Fruit fly (Drosophila melanogaster) whole organism, embryonic: ENCODE results near the gene pdm2.

Source experiments
- Antp ChIP-seq: fragments of 200-800 bp; sonication (Bioruptor generic); optimal IDR thresholded peaks from 3 replicates; lab custom pipeline; 2016; ENCODE audit warnings: missing biosample characterization, missing genetic modification characterization
- BtbVII ChIP-seq: fragments of 200-800 bp; sonication (Bioruptor generic); optimal IDR thresholded peaks from 3 replicates; lab custom pipeline; 2017; ENCODE audit warnings: missing biosample characterization, mild to moderate bottlenecking, missing genetic modification characterization
- CG10267 ChIP-seq: fragments of 200-800 bp; sonication (Bioruptor generic); optimal IDR thresholded peaks from 2 replicates; lab custom pipeline; 2018; ENCODE audit warnings: missing biosample characterization, mild to moderate bottlenecking, missing genetic modification characterization, moderate library complexity
- CG10431 ChIP-seq: fragments of 200-800 bp; sonication (Bioruptor generic); optimal IDR thresholded peaks from 3 replicates; lab custom pipeline; 2018; ENCODE audit warnings: missing biosample characterization, mild to moderate bottlenecking, missing genetic modification characterization
- CG10565 ChIP-seq: fragments of 200-800 bp; sonication (Bioruptor generic); optimal IDR thresholded peaks from 3 replicates; lab custom pipeline; 2016; ENCODE audit warnings: missing biosample characterization, mild to moderate bottlenecking, missing genetic modification characterization
- CG11398 ChIP-seq: fragments of 200-800 bp; sonication (Bioruptor generic); optimal IDR thresholded peaks from 2 replicates; lab custom pipeline; 2016; ENCODE audit warnings: missing biosample characterization, missing genetic modification characterization
- CG11723 ChIP-seq: fragments of 200-800 bp; sonication (Bioruptor generic); optimal IDR thresholded peaks from 2 replicates; lab custom pipeline; 2017; ENCODE audit warnings: missing biosample characterization, mild to moderate bottlenecking, missing genetic modification characterization
- CG12299 ChIP-seq: fragments of 200-800 bp; sonication (Bioruptor generic); optimal IDR thresholded peaks from 2 replicates; lab custom pipeline; 2018; ENCODE audit warnings: missing biosample characterization, mild to moderate bottlenecking, missing genetic modification characterization
- CG13296 ChIP-seq: fragments of 200-800 bp; sonication (Bioruptor generic); optimal IDR thresholded peaks from 3 replicates; lab custom pipeline; 2018; ENCODE audit warnings: missing biosample characterization, mild to moderate bottlenecking, missing genetic modification characterization
- CG14860 ChIP-seq: fragments of 200-800 bp; sonication (Bioruptor generic); IDR thresholded peaks from 3 replicates; pipeline ENCODE4 v1.3.6; 2022; ENCODE audit warnings: missing biosample characterization, missing genetic modification characterization; ENCODE audit not compliant: partially characterized antibody
- CG16813 ChIP-seq: fragments of 200-800 bp; sonication (Bioruptor generic); IDR thresholded peaks from 3 replicates; pipeline ENCODE4 v1.3.6; 2022; ENCODE audit warnings: missing biosample characterization, missing genetic modification characterization; ENCODE audit not compliant: partially characterized antibody
- CG17328 ChIP-seq: fragments of 200-800 bp; sonication (Bioruptor generic); IDR thresholded peaks from 2 replicates; pipeline ENCODE4 v1.3.6; 2022; ENCODE audit warnings: missing biosample characterization, missing genetic modification characterization
- CG17568 ChIP-seq: fragments of 200-800 bp; sonication (Bioruptor generic); optimal IDR thresholded peaks from 2 replicates; lab custom pipeline; 2018; ENCODE audit warnings: missing biosample characterization, mild to moderate bottlenecking, missing genetic modification characterization, moderate library complexity
- CG3163 ChIP-seq: fragments of 200-800 bp; sonication (Bioruptor generic); optimal IDR thresholded peaks from 3 replicates; lab custom pipeline; 2016; ENCODE audit warnings: missing biosample characterization, missing genetic modification characterization
- CG6654 ChIP-seq: fragments of 200-800 bp; sonication (Bioruptor generic); optimal IDR thresholded peaks from 2 replicates; lab custom pipeline; 2017; ENCODE audit warnings: missing biosample characterization, mild to moderate bottlenecking, missing genetic modification characterization
- CG6689 ChIP-seq: fragments of 200-800 bp; sonication (Bioruptor generic); IDR thresholded peaks from 2 replicates; pipeline ENCODE4 v1.3.6; 2022; ENCODE audit warnings: missing biosample characterization, missing genetic modification characterization
- CG8359 ChIP-seq: fragments of 200-800 bp; sonication (Bioruptor generic); optimal IDR thresholded peaks from 2 replicates; lab custom pipeline; 2017; ENCODE audit warnings: missing biosample characterization, mild to moderate bottlenecking, missing genetic modification characterization, borderline replicate concordance
- CG8478 ChIP-seq: fragments of >200 bp; optimal IDR thresholded peaks from 2 replicates; lab custom pipeline; 2018
- CG8765 ChIP-seq: fragments of 200-800 bp; sonication (Bioruptor generic); IDR thresholded peaks from 2 replicates; pipeline ENCODE4 v1.3.6; 2022; ENCODE audit warnings: missing biosample characterization, missing genetic modification characterization
- Camta ChIP-seq: fragments of 200-800 bp; sonication (Bioruptor generic); optimal IDR thresholded peaks from 2 replicates; lab custom pipeline; 2016; ENCODE audit warnings: missing biosample characterization, missing genetic modification characterization
- CkIIα-i1 ChIP-seq: fragments of 200-800 bp; sonication (Bioruptor generic); IDR thresholded peaks from 2 replicates; pipeline ENCODE4 v1.3.6; 2022; ENCODE audit warnings: missing biosample characterization, missing genetic modification characterization
- Dip2 ChIP-seq: fragments of 200-800 bp; sonication (Bioruptor generic); IDR thresholded peaks from 2 replicates; pipeline ENCODE4 v1.3.6; 2022; ENCODE audit warnings: missing biosample characterization, missing genetic modification characterization
- Doc2 ChIP-seq: fragments of 200-800 bp; sonication (Bioruptor generic); IDR thresholded peaks from 2 replicates; pipeline ENCODE4 v1.3.6; 2022; ENCODE audit warnings: missing biosample characterization, missing genetic modification characterization
- Doc3 ChIP-seq: fragments of 200-800 bp; sonication (Bioruptor generic); IDR thresholded peaks from 3 replicates; pipeline ENCODE4 v1.3.6; 2022; ENCODE audit warnings: missing biosample characterization, missing genetic modification characterization; ENCODE audit not compliant: partially characterized antibody
- Ets65A ChIP-seq: fragments of 200-800 bp; sonication (Bioruptor generic); peaks from one replicate; lab custom pipeline; 2016; ENCODE audit warnings: missing biosample characterization, missing genetic modification characterization
- H2.0 ChIP-seq: fragments of 200-800 bp; sonication (Bioruptor generic); IDR thresholded peaks from 2 replicates; pipeline ENCODE4 v1.3.6; 2022; ENCODE audit warnings: missing biosample characterization, missing genetic modification characterization
- Lim3 ChIP-seq: fragments of 200-800 bp; sonication (Bioruptor generic); IDR thresholded peaks from 2 replicates; pipeline ENCODE4 v1.3.6; 2022; ENCODE audit warnings: missing biosample characterization, missing genetic modification characterization
- MTF-1 ChIP-seq: fragments of 200-800 bp; sonication (Bioruptor generic); optimal IDR thresholded peaks from 2 replicates; lab custom pipeline; 2018; ENCODE audit warnings: missing biosample characterization, mild to moderate bottlenecking, missing genetic modification characterization, borderline replicate concordance
- Nf-YA ChIP-seq: fragments of 200-800 bp; sonication (Bioruptor generic); IDR thresholded peaks from 2 replicates; pipeline ENCODE4 v1.3.6; 2022; ENCODE audit warnings: missing biosample characterization, missing genetic modification characterization
- PHDP ChIP-seq: fragments of 200-800 bp; sonication (Bioruptor generic); optimal IDR thresholded peaks from 3 replicates; lab custom pipeline; 2018; ENCODE audit warnings: missing biosample characterization, mild to moderate bottlenecking, missing genetic modification characterization, moderate library complexity
- Ptx1 ChIP-seq: fragments of 200-800 bp; sonication (Bioruptor generic); IDR thresholded peaks from 2 replicates; pipeline ENCODE4 v1.3.6; 2022; ENCODE audit warnings: missing biosample characterization, missing genetic modification characterization
- Rx ChIP-seq: fragments of 200-800 bp; sonication (Bioruptor generic); IDR thresholded peaks from 2 replicates; pipeline ENCODE4 v1.3.6; 2022; ENCODE audit warnings: missing biosample characterization, missing genetic modification characterization
- Sry-δ ChIP-seq: fragments of 200-800 bp; sonication (Bioruptor generic); optimal IDR thresholded peaks from 2 replicates; lab custom pipeline; 2016; ENCODE audit warnings: missing biosample characterization, missing genetic modification characterization
- ash1 ChIP-seq: fragments of 200-800 bp; sonication (Bioruptor generic); optimal IDR thresholded peaks from 2 replicates; lab custom pipeline; 2018; ENCODE audit warnings: missing biosample characterization, mild to moderate bottlenecking, missing genetic modification characterization
- br ChIP-seq: fragments of >200 bp; optimal IDR thresholded peaks from 2 replicates; lab custom pipeline; 2017
- cas ChIP-seq: fragments of 200-800 bp; sonication (Bioruptor generic); IDR thresholded peaks from 2 replicates; pipeline ENCODE4 v1.3.6; 2022; ENCODE audit warnings: missing biosample characterization, missing genetic modification characterization
- crol ChIP-seq: fragments of 200-800 bp; sonication (Bioruptor generic); IDR thresholded peaks from 2 replicates; pipeline ENCODE4 v1.3.6; 2022; ENCODE audit warnings: missing biosample characterization, missing genetic modification characterization
- dan ChIP-seq: fragments of 200-800 bp; sonication (Bioruptor generic); IDR thresholded peaks from 2 replicates; pipeline ENCODE4 v1.3.6; 2022; ENCODE audit warnings: missing biosample characterization, missing genetic modification characterization
- inv ChIP-seq: fragments of 200-800 bp; sonication (Bioruptor generic); IDR thresholded peaks from 2 replicates; pipeline ENCODE4 v1.3.6; 2022; ENCODE audit warnings: missing biosample characterization, missing genetic modification characterization; ENCODE audit not compliant: partially characterized antibody
- mld ChIP-seq: fragments of 200-800 bp; sonication (Bioruptor generic); IDR thresholded peaks from 3 replicates; pipeline ENCODE4 v1.3.6; 2022; ENCODE audit warnings: missing biosample characterization, missing genetic modification characterization; ENCODE audit not compliant: partially characterized antibody
- onecut ChIP-seq: fragments of 200-800 bp; sonication (Bioruptor generic); IDR thresholded peaks from 2 replicates; pipeline ENCODE4 v1.3.6; 2022; ENCODE audit warnings: missing biosample characterization, missing genetic modification characterization
- pb ChIP-seq: fragments of 200-800 bp; sonication (Bioruptor generic); optimal IDR thresholded peaks from 3 replicates; lab custom pipeline; 2016; ENCODE audit warnings: missing biosample characterization, missing genetic modification characterization
- sens ChIP-seq: fragments of 200-800 bp; sonication (Bioruptor generic); peaks from one replicate; lab custom pipeline; 2016; ENCODE audit warnings: missing biosample characterization, missing genetic modification characterization
- stwl ChIP-seq: fragments of 200-800 bp; sonication (Bioruptor generic); optimal IDR thresholded peaks from 3 replicates; lab custom pipeline; 2018; ENCODE audit warnings: missing biosample characterization, mild to moderate bottlenecking, missing genetic modification characterization, moderate library complexity
- tap ChIP-seq: fragments of 200-800 bp; optimal IDR thresholded peaks from 3 replicates; lab custom pipeline; 2019; ENCODE audit warnings: missing biosample characterization, mild to moderate bottlenecking, missing genetic modification characterization, moderate library complexity
- tup ChIP-seq: fragments of 200-800 bp; sonication (Bioruptor generic); optimal IDR thresholded peaks from 2 replicates; lab custom pipeline; 2016; ENCODE audit warnings: missing biosample characterization, mild to moderate bottlenecking, missing genetic modification characterization, moderate library complexity
- wdn ChIP-seq: fragments of 200-800 bp; sonication (Bioruptor generic); IDR thresholded peaks from 2 replicates; pipeline ENCODE4 v1.3.6; 2022; ENCODE audit warnings: missing biosample characterization, missing genetic modification characterization
- zen2 ChIP-seq: fragments of 200-800 bp; sonication (Bioruptor generic); IDR thresholded peaks from 3 replicates; pipeline ENCODE4 v1.3.6; 2022; ENCODE audit warnings: missing biosample characterization, missing genetic modification characterization; ENCODE audit not compliant: partially characterized antibody
- zf30C ChIP-seq: fragments of 200-800 bp; sonication (Bioruptor generic); optimal IDR thresholded peaks from 3 replicates; lab custom pipeline; 2018; ENCODE audit warnings: missing biosample characterization, mild to moderate bottlenecking, missing genetic modification characterization
- zfh2 ChIP-seq: fragments of 200-800 bp; sonication (Bioruptor generic); optimal IDR thresholded peaks from 2 replicates; lab custom pipeline; 2016; ENCODE audit warnings: missing biosample characterization, missing genetic modification characterization

Gene pdm2

dm6 chr2L:12720430-12721396 is 63.7 kb downstream of the pdm2 start:
- no peak for TF ChIP-seq cas
- no peak for TF ChIP-seq CG8359 (GFP tag; lab: Kevin White, UChicago)
- peak; percentile 52 for TF ChIP-seq CG13296
- TF ChIP-seq CG8478, result no peak
- peak; percentile 35 for TF ChIP-seq tap (tag; lab: Kevin White, UChicago)
- peak; percentile 16; the same call in 1 of the 2 replicates for TF ChIP-seq wdn (GFP tag; lab: Robert Waterston, UW)
- no peak for TF ChIP-seq CkIIα-i1
- TF ChIP-seq Dip2 (GFP tag; lab: Robert Waterston, UW), result no peak
- TF ChIP-seq CG10267 (tag; lab: Kevin White, UChicago), result peak; percentile 39
- no peak for TF ChIP-seq CG17568 (GFP tag; lab: Kevin White, UChicago)
- no peak for TF ChIP-seq CG10431
- TF ChIP-seq CG3163 (GFP tag; lab: Kevin White, UChicago), result no peak
- peak; percentile 63 for TF ChIP-seq BtbVII (GFP tag; lab: Kevin White, UChicago)
- TF ChIP-seq inv (GFP tag; lab: Robert Waterston, UW), result no peak
- no peak for TF ChIP-seq CG11398 (GFP tag; lab: Kevin White, UChicago)
- no peak for TF ChIP-seq CG17328 (GFP tag; lab: Robert Waterston, UW)
- no peak for TF ChIP-seq Doc3 (GFP tag; lab: Robert Waterston, UW)
- no peak for TF ChIP-seq stwl (tag; lab: Kevin White, UChicago)
- TF ChIP-seq tup, result no peak
- TF ChIP-seq Rx (GFP tag; lab: Robert Waterston, UW), result peak; percentile 26; the same call in 1 of the 2 replicates
- no peak; the same call in 1 of the 2 replicates for TF ChIP-seq CG8765 (GFP tag; lab: Robert Waterston, UW)
- no peak for TF ChIP-seq CG12299 (tag; lab: Kevin White, UChicago)
- TF ChIP-seq onecut (GFP tag; lab: Robert Waterston, UW), result peak; percentile 61
- no peak for TF ChIP-seq pb (GFP tag; lab: Kevin White, UChicago)
- peak; percentile 52 for TF ChIP-seq sens
- TF ChIP-seq Camta (GFP tag; lab: Kevin White, UChicago), result no peak
- TF ChIP-seq MTF-1 (GFP tag; lab: Kevin White, UChicago), result no peak
- TF ChIP-seq PHDP, result peak; percentile 39
- no peak for TF ChIP-seq CG6654 (GFP tag; lab: Kevin White, UChicago)
- TF ChIP-seq zen2, result no peak
- TF ChIP-seq Ptx1 (GFP tag; lab: Robert Waterston, UW), result 0 out of 2 replicates have a peak, but pooled peaks have one; percentile 43
- TF ChIP-seq dan (GFP tag; lab: Robert Waterston, UW), result no peak
- no peak for TF ChIP-seq Antp (GFP tag; lab: Kevin White, UChicago)
- TF ChIP-seq H2.0 (GFP tag; lab: Robert Waterston, UW), result 0 out of 2 replicates have a peak, but pooled peaks have one; percentile 7
- no peak for TF ChIP-seq CG16813
- TF ChIP-seq Nf-YA (GFP tag; lab: Robert Waterston, UW), result no peak
- TF ChIP-seq ash1 (GFP tag; lab: Kevin White, UChicago), result no peak
- TF ChIP-seq Doc2 (GFP tag; lab: Robert Waterston, UW), result no peak
- no peak for TF ChIP-seq mld (GFP tag; lab: Robert Waterston, UW)
- no peak for TF ChIP-seq Lim3
- no peak for TF ChIP-seq CG10565 (GFP tag; lab: Kevin White, UChicago)
- TF ChIP-seq zf30C (GFP tag; lab: Kevin White, UChicago), result no peak
- TF ChIP-seq CG11723 (GFP tag; lab: Kevin White, UChicago), result no peak
- TF ChIP-seq br (lab: Kevin White, UChicago), result no peak
- no peak for TF ChIP-seq CG14860 (GFP tag; lab: Robert Waterston, UW)
- peak; percentile 21 for TF ChIP-seq zfh2 (GFP tag; lab: Kevin White, UChicago)
- peak; percentile 80 for TF ChIP-seq CG6689 (GFP tag; lab: Robert Waterston, UW)
- no peak for TF ChIP-seq Sry-δ (GFP tag; lab: Kevin White, UChicago)
- peak; percentile 62 for TF ChIP-seq Ets65A (GFP tag; lab: Kevin White, UChicago)
- TF ChIP-seq crol, result no peak
